Worm (Caenorhabditis elegans) whole organism, young adult: Measurements from ENCODE around the gene Y45G5AM.3.

Experiments
- B0035.1 ChIP-seq: sonication (generic microtip); optimal IDR thresholded peaks from 2 replicates; lab custom pipeline; 2016; ENCODE audit warnings: missing genetic modification characterization, mild to moderate bottlenecking, missing compliant biosample characterization, missing genotype, missing genetic modification reagents
- B0261.1 ChIP-seq: sonication (generic microtip); optimal IDR thresholded peaks from 2 replicates; lab custom pipeline; 2016; ENCODE audit warnings: mild to moderate bottlenecking, missing genetic modification characterization, moderate library complexity, missing compliant biosample characterization
- F49E8.2 ChIP-seq: sonication (generic microtip); optimal IDR thresholded peaks from 3 replicates; lab custom pipeline; 2017; ENCODE audit warnings: missing genetic modification characterization, mild to moderate bottlenecking, missing compliant biosample characterization, antibody characterized with exemption, moderate library complexity; ENCODE audit not compliant: insufficient read depth
- F57A8.1 ChIP-seq: fragments of 200-800 bp; sonication (Bioruptor generic); optimal IDR thresholded peaks from 2 replicates; lab custom pipeline; 2018; ENCODE audit warnings: mild to moderate bottlenecking, missing genetic modification characterization, moderate library complexity, missing compliant biosample characterization
- chd-7 ChIP-seq: sonication (generic microtip); optimal IDR thresholded peaks from 2 replicates; lab custom pipeline; 2016; ENCODE audit warnings: mild to moderate bottlenecking, missing genetic modification characterization, moderate library complexity, missing compliant biosample characterization
- die-1 ChIP-seq: sonication (generic microtip); optimal IDR thresholded peaks from 2 replicates; lab custom pipeline; 2016; ENCODE audit warnings: missing genotype, mild to moderate bottlenecking, missing genetic modification characterization, missing compliant biosample characterization
- gei-17 ChIP-seq: fragments of 200-800 bp; sonication (Bioruptor generic); optimal IDR thresholded peaks from 2 replicates; lab custom pipeline; 2018; ENCODE audit warnings: mild to moderate bottlenecking, missing genetic modification characterization, missing compliant biosample characterization
- him-1 ChIP-seq: sonication (generic microtip); optimal IDR thresholded peaks from 2 replicates; lab custom pipeline; 2016; ENCODE audit warnings: missing genotype, missing genetic modification reagents, missing genetic modification characterization, missing compliant biosample characterization
- hlh-12 ChIP-seq: sonication (generic microtip); optimal IDR thresholded peaks from 2 replicates; lab custom pipeline; 2016; ENCODE audit warnings: missing genetic modification characterization, missing compliant biosample characterization
- lin-35 ChIP-seq, 3 experiments: fragments of 150-350 bp in 2 of 3; sonication (generic microtip) in 1 of 3; optimal IDR thresholded peaks; 2 replicates each; lab custom pipeline; 2014 to 2018; ENCODE audit warnings: missing biosample characterization in 3 of 3, missing genetic modification characterization in 3 of 3, missing genetic modification reagents in 3 of 3
- nhr-179 ChIP-seq: sonication (generic microtip); optimal IDR thresholded peaks from 2 replicates; lab custom pipeline; 2016; ENCODE audit warnings: mild to moderate bottlenecking, missing genetic modification characterization, missing compliant biosample characterization
- snpc-3.4 ChIP-seq: sonication (generic microtip); optimal IDR thresholded peaks from 2 replicates; lab custom pipeline; 2017; ENCODE audit warnings: missing genetic modification characterization, mild to moderate bottlenecking, missing compliant biosample characterization, antibody characterized with exemption, moderate library complexity, missing genotype, missing genetic modification reagents
- unc-130 ChIP-seq: sonication (generic microtip); optimal IDR thresholded peaks from 2 replicates; lab custom pipeline; 2016; ENCODE audit warnings: missing genetic modification reagents, missing genetic modification characterization, missing compliant biosample characterization
- unc-62 ChIP-seq: fragments of 150-350 bp; optimal IDR thresholded peaks from 2 replicates; lab custom pipeline; 2014; ENCODE audit warnings: missing biosample characterization, missing genetic modification reagents, missing genetic modification characterization

DNA sequence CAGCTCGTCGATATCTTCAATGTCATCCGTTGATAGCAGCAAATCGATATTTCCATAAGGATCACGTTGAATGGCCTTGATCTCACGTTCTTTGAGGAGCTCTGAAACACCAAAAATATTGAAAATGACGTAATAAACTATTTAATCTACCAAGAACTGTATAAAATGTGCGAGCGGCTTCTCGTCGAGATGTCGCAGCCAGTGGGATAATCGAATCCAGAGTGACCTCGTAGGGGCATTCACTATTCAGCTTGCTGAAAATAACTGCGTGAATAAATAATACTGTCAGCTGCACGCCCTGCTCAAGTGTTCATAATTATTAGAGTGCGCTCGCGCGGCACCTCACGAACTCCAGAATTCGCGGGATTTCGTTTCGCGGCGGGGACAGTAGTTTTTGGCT lies 5.8 kb downstream of the Y45G5AM.3 start, which contains the start of gene Y45G5AM.7:
- TF ChIP-seq unc-130 (GFP tag; lab: Kevin White, UChicago) (no peak), hlh-12 (no peak), F57A8.1 (GFP tag; lab: Kevin White, UChicago) (no peak), F49E8.2 (tag; lab: Kevin White, UChicago) (no peak), die-1 (no peak), him-1 (tag; lab: Kevin White, UChicago) (no peak), unc-62 (GFP tag; lab: Kevin White, UChicago) (no peak), B0261.1 (tag; lab: Kevin White, UChicago) (no peak), snpc-3.4 (tag; lab: Kevin White, UChicago) (no peak), chd-7 (tag; lab: Kevin White, UChicago) (no peak), B0035.1 (tag; lab: Kevin White, UChicago) (no peak), lin-35 (GFP tag; optimal IDR thresholded peaks at IDR 0.05; lab: Kevin White, UChicago) (no peak), nhr-179 (tag; lab: Kevin White, UChicago) (no peak), gei-17 (GFP tag; lab: Kevin White, UChicago) (no peak)
